Fruit fly (Drosophila melanogaster): Measurements from ENCODE around the gene CG11586.

DNA sequence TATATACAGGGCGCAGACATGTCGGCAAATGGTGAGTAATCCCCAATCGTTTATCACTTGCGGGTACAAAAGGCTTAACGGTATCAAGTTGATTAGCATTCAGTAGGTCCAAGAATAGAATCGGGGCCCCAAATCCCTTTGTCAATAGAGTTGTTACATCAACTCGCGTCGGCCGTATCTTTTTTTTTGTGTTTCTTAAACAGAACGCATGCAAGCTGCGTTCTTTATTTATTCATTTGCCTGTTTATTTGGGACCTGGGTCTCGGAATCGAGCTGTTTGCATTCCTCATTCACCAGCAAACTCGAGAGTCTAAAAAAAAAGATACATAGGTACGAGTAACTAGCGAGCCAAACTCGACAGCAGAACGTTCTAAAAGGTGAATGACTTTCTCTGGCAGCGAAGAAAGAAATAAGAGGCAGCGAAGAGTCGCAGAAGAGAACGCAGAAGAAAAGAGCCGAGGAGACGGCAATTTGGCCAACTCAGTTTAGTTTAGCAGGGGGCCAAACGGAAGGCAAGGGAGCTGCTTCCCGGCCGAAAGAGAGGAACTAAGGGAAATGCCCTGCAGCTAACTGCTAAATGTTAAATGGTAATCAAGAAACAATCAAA is 10.0 kb upstream of the CG11586 start:
- TF ChIP-seq CTCF (optimal IDR thresholded peaks at IDR 0.05) (no peak), CG8478 (optimal IDR thresholded peaks at IDR 0.05) (no peak)
